Fruit fly (Drosophila melanogaster): Measurements from ENCODE around the gene Zip71B.

Zip71B gene

DNA sequence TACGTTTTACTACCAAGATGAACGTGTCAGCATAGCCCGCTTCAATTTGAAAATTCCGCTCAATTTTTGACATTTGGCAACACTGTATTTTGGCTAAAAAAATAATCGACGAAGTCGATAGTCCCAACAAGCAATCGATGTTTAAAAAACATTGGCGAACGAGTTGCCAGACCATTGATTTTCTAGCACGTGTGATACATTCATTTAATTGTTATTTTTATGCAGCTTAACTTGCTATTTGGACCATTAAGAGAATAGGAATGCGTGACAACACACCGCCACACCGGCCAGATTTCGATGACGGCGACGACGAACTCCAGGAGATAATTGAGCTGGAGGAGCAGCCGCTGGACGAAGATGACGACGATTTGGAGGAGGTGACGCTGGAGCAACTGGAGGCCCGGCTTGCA, 9.4 kb upstream of the Zip71B start, which contains the start of gene CG5114 (continued):
- TF ChIP-seq gce (GFP tag; IDR thresholded peaks at IDR 0.05) (no peak), CG13287 (GFP tag; IDR thresholded peaks at IDR 0.05; ENCODE audit: partially characterized antibody) (peak; percentile 97), CG6654 (GFP tag; optimal IDR thresholded peaks at IDR 0.05) (no peak), Ets65A (GFP tag) (peak; percentile 32), ash1 (GFP tag; optimal IDR thresholded peaks at IDR 0.05) (no peak), CG34422 (GFP tag; IDR thresholded peaks at IDR 0.05) (peak; percentile 60; the same call in 2 of the 3 replicates), CG2129 (GFP tag; IDR thresholded peaks at IDR 0.05; ENCODE audit: partially characterized antibody) (peak; percentile 81), CG18599 (GFP tag; optimal IDR thresholded peaks at IDR 0.05) (no peak), Sox100B (GFP tag; optimal IDR thresholded peaks at IDR 0.05) (no peak), YL-1 (GFP tag; optimal IDR thresholded peaks at IDR 0.05) (peak; percentile 83), Gsc (GFP tag; IDR thresholded peaks at IDR 0.05) (no peak), dati (GFP tag; IDR thresholded peaks at IDR 0.05) (no peak), stwl (tag; optimal IDR thresholded peaks at IDR 0.05) (peak; percentile 95), CG12104 (GFP tag; optimal IDR thresholded peaks at IDR 0.05) (no peak), CG15479 (GFP tag; optimal IDR thresholded peaks at IDR 0.05) (no peak), CG18262 (tag; optimal IDR thresholded peaks at IDR 0.05) (peak; percentile 29), lmd (GFP tag; IDR thresholded peaks at IDR 0.05) (peak; percentile 22; the same call in 1 of the 2 replicates), Chrac-16 (GFP tag; optimal IDR thresholded peaks at IDR 0.05) (no peak), caup (GFP tag; optimal IDR thresholded peaks at IDR 0.05; ENCODE audit: severe bottlenecking) (peak; percentile 37), CG11504 (tag; optimal IDR thresholded peaks at IDR 0.05) (peak; percentile 56), sim (GFP tag; IDR thresholded peaks at IDR 0.05) (no peak), tll (GFP tag; optimal IDR thresholded peaks at IDR 0.05) (no peak), zen2 (GFP tag; IDR thresholded peaks at IDR 0.05; ENCODE audit: partially characterized antibody) (peak; percentile 82), Hsf (GFP tag; optimal IDR thresholded peaks at IDR 0.05) (peak; percentile 42), p53 (GFP tag; optimal IDR thresholded peaks at IDR 0.05) (peak; percentile 56), abd-A (tag; optimal IDR thresholded peaks at IDR 0.05) (peak; percentile 77), CG18011 (GFP tag; optimal IDR thresholded peaks at IDR 0.05) (peak; percentile 42), CG14014 (GFP tag; IDR thresholded peaks at IDR 0.05) (no peak), Meics (GFP tag; optimal IDR thresholded peaks at IDR 0.05) (no peak), CG8944 (GFP tag; optimal IDR thresholded peaks at IDR 0.05) (peak; percentile 24), Ets97D (GFP tag; optimal IDR thresholded peaks at IDR 0.05) (peak; percentile 85), CG13894 (tag; optimal IDR thresholded peaks at IDR 0.05) (peak; percentile 65), pb (GFP tag; optimal IDR thresholded peaks at IDR 0.05) (no peak), pho (GFP tag; optimal IDR thresholded peaks at IDR 0.05) (peak; percentile 58), BtbVII (GFP tag; optimal IDR thresholded peaks at IDR 0.05) (no peak), CG2120 (GFP tag; optimal IDR thresholded peaks at IDR 0.05) (peak; percentile 62), slp2 (GFP tag; optimal IDR thresholded peaks at IDR 0.05) (peak; percentile 15), onecut (GFP tag; IDR thresholded peaks at IDR 0.05) (peak; percentile 33), ftz-f1 (GFP tag; optimal IDR thresholded peaks at IDR 0.05) (peak; percentile 46), CG12744 (GFP tag; optimal IDR thresholded peaks at IDR 0.05) (peak; percentile 3), grau (tag; optimal IDR thresholded peaks at IDR 0.05) (peak; percentile 55), CG10462 (GFP tag; optimal IDR thresholded peaks at IDR 0.05) (no peak), ci (GFP tag; IDR thresholded peaks at IDR 0.05) (peak; percentile 40; the same call in 2 of the 3 replicates), Dip2 (GFP tag; IDR thresholded peaks at IDR 0.05) (no peak), Kr (GFP tag; optimal IDR thresholded peaks at IDR 0.05) (no peak), CG3281 (GFP tag; optimal IDR thresholded peaks at IDR 0.05) (peak; percentile 36), CG11247 (GFP tag; IDR thresholded peaks at IDR 0.05) (peak; percentile 42), CG1529 (GFP tag; optimal IDR thresholded peaks at IDR 0.05) (no peak), CG10979 (tag; optimal IDR thresholded peaks at IDR 0.05) (peak; percentile 46), hb (GFP tag; IDR thresholded peaks at IDR 0.05; ENCODE audit: partially characterized antibody) (peak; percentile 87; the same call in 2 of the 3 replicates), CG12219 (GFP tag; optimal IDR thresholded peaks at IDR 0.05) (no peak)
